Worm (Caenorhabditis elegans): Measurements from ENCODE around the gene rpl-15.

ce11 chrIV:653138-653848 lies 1.1 kb downstream of the rpl-15 start, which contains the start of gene K11H12.1:
- no peak for TF ChIP-seq nhr-11 (tag; optimal IDR thresholded peaks at IDR 0.05)
- TF ChIP-seq elt-3 (tag; optimal IDR thresholded peaks at IDR 0.05), result no peak
- TF ChIP-seq ZK546.5 (tag; optimal IDR thresholded peaks at IDR 0.05), result no peak
- TF ChIP-seq unc-55 (GFP tag; optimal IDR thresholded peaks at IDR 0.05), result no peak
- no peak for TF ChIP-seq lsy-2 (tag; optimal IDR thresholded peaks at IDR 0.05)
- no peak for TF ChIP-seq nhr-10 (tag; optimal IDR thresholded peaks at IDR 0.05)
- no peak for TF ChIP-seq dmd-4 (tag; optimal IDR thresholded peaks at IDR 0.05)
- no peak for TF ChIP-seq ceh-82 (tag; optimal IDR thresholded peaks at IDR 0.05)
